Fruit fly (Drosophila melanogaster) S2 (cell line): ENCODE measurements around the gene CG33203.

Experiments
- CG8478 ChIP-seq: fragments of >200 bp; optimal IDR thresholded peaks from 2 replicates; lab custom pipeline; 2018
- CTCF ChIP-seq, 2 experiments: fragments of >200 bp; optimal IDR thresholded peaks; 2 replicates each; lab custom pipeline; 2018

DNA sequence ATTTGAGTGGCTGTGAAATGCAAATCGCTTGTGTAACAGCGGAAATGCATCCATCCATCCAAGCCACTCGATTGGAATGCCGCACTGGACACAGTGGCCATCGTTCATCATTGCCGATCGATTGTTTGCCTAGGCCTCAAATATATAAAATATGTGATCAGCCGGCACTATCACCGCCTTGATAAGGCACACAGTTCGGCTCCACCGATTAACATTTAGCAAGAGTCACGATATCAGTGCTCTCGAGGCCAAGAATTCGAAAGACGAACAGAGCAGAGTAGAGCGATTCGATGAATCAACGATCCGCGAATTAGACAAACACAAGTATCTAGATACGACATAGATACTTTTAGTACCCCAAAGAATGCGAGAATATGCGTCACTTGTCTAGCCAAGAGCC is 45.1 kb downstream of the CG33203 start:
- TF ChIP-seq CG8478: no peak
- no peak for TF ChIP-seq CTCF (optimal IDR thresholded peaks at IDR 0.05; lab: Kevin White, UChicago)
